Worm (Caenorhabditis elegans): ENCODE data around the gene F35C5.12.

Gene F35C5.12

ce11 chrII:12931456-12931923, 17.1 kb upstream of the F35C5.12 start, which contains the start of gene dct-18 (continued):
- TF ChIP-seq php-3 (GFP tag; IDR thresholded peaks at IDR 0.05) (0 out of 2 replicates have a peak, but pooled peaks have one; percentile 20), nhr-28 (tag; optimal IDR thresholded peaks at IDR 0.05) (peak; percentile 88), F37D6.2 (tag; optimal IDR thresholded peaks at IDR 0.05) (no peak), mes-2 (tag; optimal IDR thresholded peaks at IDR 0.05; ENCODE audit: poor library complexity, severe bottlenecking) (no peak), zfp-3 (GFP tag; conservative IDR thresholded peaks at IDR 0.05) (no peak), daf-8 (GFP tag; IDR thresholded peaks at IDR 0.05) (no peak), nhr-77 (tag; optimal IDR thresholded peaks at IDR 0.05) (peak; percentile 29), pha-4 (GFP tag; IDR thresholded peaks at IDR 0.05) (no peak), pha-4 (tag; optimal IDR thresholded peaks at IDR 0.05) (no peak), ceh-62 (tag; optimal IDR thresholded peaks at IDR 0.05) (no peak), daf-12 (tag; optimal IDR thresholded peaks at IDR 0.05) (no peak), lin-39 (tag; optimal IDR thresholded peaks at IDR 0.05) (no peak), lin-1 (GFP tag; IDR thresholded peaks at IDR 0.05) (0 out of 2 replicates have a peak, but pooled peaks have one; percentile 15), nhr-6 (tag; optimal IDR thresholded peaks at IDR 0.05) (no peak), snpc-1.2 (GFP tag; IDR thresholded peaks at IDR 0.05) (no peak), ces-1 (GFP tag; optimal IDR thresholded peaks at IDR 0.05) (no peak), mxl-3 (GFP tag; optimal IDR thresholded peaks at IDR 0.05) (peak; percentile 0), nhr-41 (GFP tag; IDR thresholded peaks at IDR 0.05) (0 out of 2 replicates have a peak, but pooled peaks have one; percentile 39), madf-9 (GFP tag; conservative IDR thresholded peaks at IDR 0.05) (no peak), lin-15B (tag; optimal IDR thresholded peaks at IDR 0.05) (no peak), lin-38 (GFP tag; IDR thresholded peaks at IDR 0.05) (no peak), pqm-1 (tag; optimal IDR thresholded peaks at IDR 0.05) (peak; percentile 77), dmd-6 (GFP tag; IDR thresholded peaks at IDR 0.05) (peak; percentile 48)

- TF ChIP-seq dpl-1 (GFP tag; optimal IDR thresholded peaks at IDR 0.05) (no peak), zip-11 (GFP tag; IDR thresholded peaks at IDR 0.05) (no peak), pqm-1 (tag; optimal IDR thresholded peaks at IDR 0.05) (peak; percentile 44), R02D3.7 (tag; optimal IDR thresholded peaks at IDR 0.05) (no peak), hlh-11 (tag; optimal IDR thresholded peaks at IDR 0.05) (no peak), unc-62 (GFP tag; optimal IDR thresholded peaks at IDR 0.05 in 1 of 2) (peak in 1 of 2 experiments; percentile 87), unc-62 (tag; optimal IDR thresholded peaks at IDR 0.05) (no peak), nhr-237 (tag; optimal IDR thresholded peaks at IDR 0.05) (no peak), daf-8 (GFP tag; IDR thresholded peaks at IDR 0.05) (no peak), Y48G9A.11 (GFP tag; IDR thresholded peaks at IDR 0.05) (no peak), Y5F2A.4 (GFP tag; optimal IDR thresholded peaks at IDR 0.05) (no peak)
Observed at ce11 chrII:12930138-12930537, 15.8 kb upstream of the F35C5.12 start.

DNA sequence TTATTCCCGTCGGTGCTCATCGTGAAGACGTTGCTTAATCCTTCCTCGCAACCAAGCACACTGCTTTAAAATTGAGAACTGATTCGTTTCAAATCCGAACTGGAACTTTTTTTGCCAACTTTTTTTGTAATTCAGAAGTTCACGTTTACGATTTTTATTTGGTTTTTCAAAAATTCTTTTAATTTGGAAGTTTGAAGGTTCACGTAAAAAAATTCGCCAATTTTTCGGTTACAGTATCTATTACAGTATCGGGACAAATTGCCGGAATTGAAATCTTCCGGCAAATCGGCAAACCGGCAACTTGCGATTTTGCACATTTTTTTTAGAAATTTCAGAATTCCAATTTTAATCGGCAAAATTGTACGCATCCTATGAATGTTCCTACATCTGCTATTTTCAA, 13.9 kb upstream of the F35C5.12 start, which contains the start of gene F58G1.3:
Gene F58G1.3, minus strand, starts transcription at position 101 of the 400 bp plus-strand sequence.
- TF ChIP-seq nhr-237 (tag; optimal IDR thresholded peaks at IDR 0.05), result no peak
- TF ChIP-seq F37D6.2 (tag; optimal IDR thresholded peaks at IDR 0.05), result no peak
- TF ChIP-seq nhr-10 (tag; optimal IDR thresholded peaks at IDR 0.05), result no peak
- TF ChIP-seq lim-7 (GFP tag; IDR thresholded peaks at IDR 0.05), result no peak

DNA sequence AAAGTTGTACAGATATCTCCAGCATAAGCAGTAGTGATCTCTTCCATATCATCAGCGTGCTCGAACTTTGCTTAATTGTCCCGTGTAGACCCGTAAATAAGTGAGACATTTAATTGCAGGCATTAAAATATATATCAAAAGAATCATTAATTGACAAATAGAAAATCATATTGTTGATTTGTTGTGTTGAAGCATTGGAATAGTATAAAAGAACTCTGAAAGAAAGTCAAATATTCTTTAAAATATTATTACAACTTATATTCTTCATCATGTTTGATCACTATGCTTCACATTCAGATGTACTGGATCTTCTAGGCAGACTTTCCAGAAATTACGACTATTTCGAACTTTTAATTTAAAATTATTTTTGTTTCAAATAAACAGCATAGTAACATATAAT, 11.2 kb upstream of the F35C5.12 start, which contains the start of gene F58G1.8:
Gene F58G1.8, minus strand, starts transcription at position 101 of the 400 bp plus-strand sequence.
- TF ChIP-seq ctbp-1 (GFP tag; IDR thresholded peaks at IDR 0.05), result no peak
- TF ChIP-seq madf-5 (GFP tag; IDR thresholded peaks at IDR 0.05), result no peak
- no peak for TF ChIP-seq F49E8.2 (tag; optimal IDR thresholded peaks at IDR 0.05; ENCODE audit: borderline replicate concordance)
- no peak for TF ChIP-seq lin-29 (GFP tag; IDR thresholded peaks at IDR 0.05)
- no peak for TF ChIP-seq lim-7 (GFP tag; IDR thresholded peaks at IDR 0.05)
- TF ChIP-seq Y48G9A.11 (GFP tag; IDR thresholded peaks at IDR 0.05), result no peak
- TF ChIP-seq duxl-1 (tag; optimal IDR thresholded peaks at IDR 0.05; ENCODE audit: poor library complexity), result no peak
- TF ChIP-seq skn-1 (tag; optimal IDR thresholded peaks at IDR 0.05), result no peak
